Worm (Caenorhabditis elegans): ENCODE measurements around the gene hil-3.

hil-3 gene

ce11 chrX:8123194-8123593 lies 35.8 kb upstream of the hil-3 start, which contains the start of gene C02B8.12:
TSS of gene C02B8.12 (minus strand) at chrX:8123368.
- TF ChIP-seq ceh-45 (GFP tag; IDR thresholded peaks at IDR 0.05) = no peak

DNA sequence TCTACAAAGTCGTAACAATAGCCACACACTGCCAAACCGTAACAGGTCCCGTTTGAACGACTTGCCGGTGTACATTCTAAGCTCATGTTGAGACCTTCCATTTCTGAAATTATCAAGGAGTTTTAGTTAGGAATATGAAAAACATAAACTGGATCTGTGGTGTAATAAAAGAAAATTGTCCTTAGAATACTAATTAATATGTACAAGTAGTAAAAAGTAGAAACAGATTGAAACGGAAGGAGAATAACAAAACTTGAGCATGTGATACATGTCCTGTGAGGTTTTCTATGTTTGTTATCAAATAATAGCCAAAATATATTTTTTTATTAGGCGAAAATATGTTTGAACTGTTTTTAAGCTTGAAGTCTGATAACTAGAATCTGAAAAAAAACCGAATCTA lies 29.4 kb upstream of the hil-3 start, which contains the start of gene frpr-1:
Gene frpr-1 (minus strand): TSS at position 101 of the 400 bp plus-strand sequence.
- TF ChIP-seq zip-5 (tag; optimal IDR thresholded peaks at IDR 0.05) (no peak), npax-4 (tag; optimal IDR thresholded peaks at IDR 0.05) (no peak), sdc-2 (tag; optimal IDR thresholded peaks at IDR 0.05) (no peak)

- no peak for TF ChIP-seq lin-11 (tag; optimal IDR thresholded peaks at IDR 0.05)
- TF ChIP-seq unc-86 (tag; optimal IDR thresholded peaks at IDR 0.05) = no peak
- TF ChIP-seq pax-1 (tag; optimal IDR thresholded peaks at IDR 0.05) = no peak
- no peak for TF ChIP-seq lim-6 (tag; optimal IDR thresholded peaks at IDR 0.05)
- TF ChIP-seq dve-1 (tag; optimal IDR thresholded peaks at IDR 0.05) = no peak
- TF ChIP-seq C08G9.2 (tag; optimal IDR thresholded peaks at IDR 0.05) = no peak
- TF ChIP-seq gmeb-2 (tag; optimal IDR thresholded peaks at IDR 0.05) = no peak
- TF ChIP-seq tbx-2 (tag; optimal IDR thresholded peaks at IDR 0.05) = peak; percentile 54
- peak; percentile 26 for TF ChIP-seq ceh-48 (tag; optimal IDR thresholded peaks at IDR 0.05)
- TF ChIP-seq hlh-13 (GFP tag; optimal IDR thresholded peaks at IDR 0.05) = no peak
- peak; percentile 69 for TF ChIP-seq elt-2 (tag; optimal IDR thresholded peaks at IDR 0.05)
- peak; percentile 32 for TF ChIP-seq ceh-34 (tag; optimal IDR thresholded peaks at IDR 0.05)
- TF ChIP-seq ceh-31 (tag; optimal IDR thresholded peaks at IDR 0.05) = peak; percentile 10
- TF ChIP-seq ceh-18 (tag; optimal IDR thresholded peaks at IDR 0.05) = no peak
- TF ChIP-seq sox-4 (tag; optimal IDR thresholded peaks at IDR 0.05) = no peak
- TF ChIP-seq nfya-1 (tag; optimal IDR thresholded peaks at IDR 0.05) = peak; percentile 33
These were observed 22.6 kb upstream of the hil-3 start, which contains the start of gene C02B8.6 for ce11 chrX:8136276-8136891. TSS of gene C02B8.6 (minus strand) at chrX:8136326.

- no peak for TF ChIP-seq ama-1 (optimal IDR thresholded peaks at IDR 0.05)
- no peak for TF ChIP-seq ceh-9 (tag; optimal IDR thresholded peaks at IDR 0.05)
- TF ChIP-seq pag-3 (tag; optimal IDR thresholded peaks at IDR 0.05; ENCODE audit: borderline replicate concordance) = no peak
- no peak for TF ChIP-seq fkh-10 (GFP tag; optimal IDR thresholded peaks at IDR 0.05)
- no peak for TF ChIP-seq pha-2 (tag; optimal IDR thresholded peaks at IDR 0.05)
- no peak for TF ChIP-seq gmeb-2 (tag; optimal IDR thresholded peaks at IDR 0.05)
- TF ChIP-seq nhr-11 (tag; optimal IDR thresholded peaks at IDR 0.05) = no peak
- TF ChIP-seq F13H6.1 (tag; optimal IDR thresholded peaks at IDR 0.05) = no peak
- TF ChIP-seq nfya-1 (tag; optimal IDR thresholded peaks at IDR 0.05) = no peak
- TF ChIP-seq ceh-34 (tag; optimal IDR thresholded peaks at IDR 0.05) = no peak
- TF ChIP-seq npax-4 (tag; optimal IDR thresholded peaks at IDR 0.05) = no peak
- no peak for TF ChIP-seq sdc-2 (tag; optimal IDR thresholded peaks at IDR 0.05)
These were observed 21.2 kb upstream of the hil-3 start, which contains the start of gene C02B8.7 for ce11 chrX:8137779-8138178. TSS of gene C02B8.7 (minus strand) at chrX:8137879.

ce11 chrX:8139146-8139545 lies 19.8 kb upstream of the hil-3 start, which contains the start of gene C02B8.3:
TSS of gene C02B8.3 (plus strand) at chrX:8139446.
- no peak for TF ChIP-seq madf-2 (tag; optimal IDR thresholded peaks at IDR 0.05)
- no peak for TF ChIP-seq mec-3 (tag; optimal IDR thresholded peaks at IDR 0.05; ENCODE audit: borderline replicate concordance)
- TF ChIP-seq hlh-15 (tag; optimal IDR thresholded peaks at IDR 0.05) = no peak
- no peak for TF ChIP-seq fkh-10 (GFP tag; optimal IDR thresholded peaks at IDR 0.05)
- TF ChIP-seq nhr-11 (tag; optimal IDR thresholded peaks at IDR 0.05) = no peak
- no peak for TF ChIP-seq ceh-22 (tag; optimal IDR thresholded peaks at IDR 0.05)
- TF ChIP-seq unc-42 (tag; optimal IDR thresholded peaks at IDR 0.05) = no peak

DNA sequence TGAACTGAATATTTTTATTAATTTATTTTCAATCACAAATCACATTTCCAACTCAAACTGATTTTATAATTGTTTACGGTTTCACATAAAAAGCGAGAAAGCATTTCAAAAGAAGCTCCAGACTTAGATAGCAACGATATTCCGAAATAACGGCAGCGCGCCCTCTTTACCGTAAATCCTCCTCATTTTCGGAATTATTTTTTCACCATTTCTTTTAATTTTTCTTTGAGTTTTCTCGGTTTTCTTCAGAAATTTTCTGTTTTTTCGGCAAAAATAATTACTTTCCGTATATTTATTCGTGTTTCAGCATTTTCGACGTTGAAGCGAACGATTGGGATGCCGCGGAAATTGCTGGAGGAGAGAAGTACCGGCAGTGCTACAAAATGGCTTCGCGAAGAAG lies 11.6 kb upstream of the hil-3 start, which contains the start of gene C02B8.1:
Gene C02B8.1 (plus strand): TSS at position 301 of the 400 bp plus-strand sequence.
- TF ChIP-seq hlh-15 (tag; optimal IDR thresholded peaks at IDR 0.05) (no peak), pax-1 (tag; optimal IDR thresholded peaks at IDR 0.05) (no peak), odd-2 (tag; optimal IDR thresholded peaks at IDR 0.05) (no peak), unc-86 (tag; optimal IDR thresholded peaks at IDR 0.05) (no peak), elt-2 (tag; optimal IDR thresholded peaks at IDR 0.05) (no peak), gmeb-2 (tag; optimal IDR thresholded peaks at IDR 0.05) (no peak), nhr-11 (tag; optimal IDR thresholded peaks at IDR 0.05) (no peak), madf-2 (tag; optimal IDR thresholded peaks at IDR 0.05) (no peak), ceh-19 (GFP tag; optimal IDR thresholded peaks at IDR 0.05) (no peak), tbx-7 (tag; optimal IDR thresholded peaks at IDR 0.05) (no peak), ahr-1 (tag; optimal IDR thresholded peaks at IDR 0.05) (no peak), unc-55 (GFP tag; optimal IDR thresholded peaks at IDR 0.05) (no peak), mec-3 (tag; optimal IDR thresholded peaks at IDR 0.05; ENCODE audit: borderline replicate concordance) (no peak)

Measured in whole organism, late embryonic.